Fruit fly (Drosophila melanogaster) whole organism, embryonic: ENCODE measurements around the gene unc-119.
A peak's percentile ranks its signal among the peaks of the same experiment; 100 is the strongest.

ENCODE experiments used
- Bteb2 ChIP-seq: fragments of 200-800 bp; sonication (Bioruptor generic); optimal IDR thresholded peaks from 2 replicates; lab custom pipeline; 2016; ENCODE audit warnings: missing biosample characterization, missing genetic modification characterization
- CG10543 ChIP-seq: fragments of 200-800 bp; sonication (Bioruptor generic); optimal IDR thresholded peaks from 3 replicates; lab custom pipeline; 2017; ENCODE audit warnings: missing biosample characterization, mild to moderate bottlenecking, missing genetic modification characterization, moderate library complexity
- CG10979 ChIP-seq: fragments of 200-800 bp; sonication (Bioruptor generic); optimal IDR thresholded peaks from 2 replicates; lab custom pipeline; 2018; ENCODE audit warnings: missing biosample characterization, mild to moderate bottlenecking, missing genetic modification characterization, moderate library complexity
- CG12071 ChIP-seq: fragments of 200-800 bp; sonication (Bioruptor generic); optimal IDR thresholded peaks from 3 replicates; lab custom pipeline; 2018; ENCODE audit warnings: missing biosample characterization, mild to moderate bottlenecking, missing genetic modification characterization
- CG12744 ChIP-seq: fragments of 200-800 bp; sonication (Bioruptor generic); optimal IDR thresholded peaks from 2 replicates; lab custom pipeline; 2016; ENCODE audit warnings: missing biosample characterization, missing genetic modification characterization
- CG14710 ChIP-seq: fragments of 200-800 bp; sonication (Bioruptor generic); optimal IDR thresholded peaks from 3 replicates; lab custom pipeline; 2019; ENCODE audit warnings: missing biosample characterization, mild to moderate bottlenecking, missing genetic modification characterization, moderate library complexity
- CG15479 ChIP-seq: fragments of 200-800 bp; sonication (Bioruptor generic); optimal IDR thresholded peaks from 3 replicates; lab custom pipeline; 2019; ENCODE audit warnings: missing biosample characterization, mild to moderate bottlenecking, missing genetic modification characterization, moderate library complexity
- CG1603 ChIP-seq: fragments of 200-800 bp; sonication (Bioruptor generic); optimal IDR thresholded peaks from 2 replicates; lab custom pipeline; 2019; ENCODE audit warnings: missing biosample characterization, mild to moderate bottlenecking, missing genetic modification characterization, moderate library complexity
- CG1647 ChIP-seq: fragments of 200-800 bp; sonication (Bioruptor generic); optimal IDR thresholded peaks from 3 replicates; lab custom pipeline; 2016; ENCODE audit warnings: missing biosample characterization, missing genetic modification characterization
- CG16813 ChIP-seq: fragments of 200-800 bp; sonication (Bioruptor generic); IDR thresholded peaks from 3 replicates; pipeline ENCODE4 v1.3.6; 2022; ENCODE audit warnings: missing biosample characterization, missing genetic modification characterization; ENCODE audit not compliant: partially characterized antibody
- CG17385 ChIP-seq: fragments of 200-800 bp; sonication (Bioruptor generic); optimal IDR thresholded peaks from 3 replicates; lab custom pipeline; 2018; ENCODE audit warnings: missing biosample characterization, mild to moderate bottlenecking, missing genetic modification characterization
- CG17802 ChIP-seq: fragments of 200-800 bp; sonication (Bioruptor generic); optimal IDR thresholded peaks from 2 replicates; lab custom pipeline; 2018; ENCODE audit warnings: missing biosample characterization, mild to moderate bottlenecking, missing genetic modification characterization, moderate library complexity
- CG2120 ChIP-seq: fragments of 200-800 bp; sonication (Bioruptor generic); optimal IDR thresholded peaks from 3 replicates; lab custom pipeline; 2016; ENCODE audit warnings: missing biosample characterization, missing genetic modification characterization
- CG2875 ChIP-seq: fragments of 200-800 bp; sonication (Bioruptor generic); optimal IDR thresholded peaks from 2 replicates; lab custom pipeline; 2017; ENCODE audit warnings: missing biosample characterization, mild to moderate bottlenecking, missing genetic modification characterization, missing genetic modification reagents
- CG32772 ChIP-seq: fragments of 200-800 bp; sonication (Bioruptor generic); IDR thresholded peaks from 2 replicates; pipeline ENCODE4 v1.3.6; 2022; ENCODE audit warnings: missing biosample characterization, missing genetic modification characterization
- CG3407 ChIP-seq: fragments of 200-800 bp; sonication (Bioruptor generic); optimal IDR thresholded peaks from 2 replicates; lab custom pipeline; 2018; ENCODE audit warnings: missing biosample characterization, mild to moderate bottlenecking, missing genetic modification characterization
- CG3838 ChIP-seq: fragments of 200-800 bp; sonication (Bioruptor generic); optimal IDR thresholded peaks from 3 replicates; lab custom pipeline; 2016; ENCODE audit warnings: missing biosample characterization, missing genetic modification characterization
- CG42726 ChIP-seq: fragments of 200-800 bp; sonication (Bioruptor generic); IDR thresholded peaks from 2 replicates; pipeline ENCODE4 v1.3.6; 2022; ENCODE audit warnings: missing biosample characterization, missing genetic modification characterization; ENCODE audit not compliant: partially characterized antibody
- CG43689 ChIP-seq: fragments of 200-800 bp; sonication (Bioruptor generic); IDR thresholded peaks from 2 replicates; pipeline ENCODE4 v1.3.6; 2022; ENCODE audit warnings: missing biosample characterization, missing genetic modification characterization
- CG8281 ChIP-seq: fragments of 200-800 bp; sonication (Bioruptor generic); optimal IDR thresholded peaks from 2 replicates; lab custom pipeline; 2018; ENCODE audit warnings: missing biosample characterization, mild to moderate bottlenecking, missing genetic modification characterization, moderate library complexity
- CG8388 ChIP-seq: fragments of 200-800 bp; sonication (Bioruptor generic); optimal IDR thresholded peaks from 2 replicates; lab custom pipeline; 2019; ENCODE audit warnings: missing biosample characterization, mild to moderate bottlenecking, missing genetic modification characterization, moderate library complexity
- CG9609 ChIP-seq: fragments of 200-800 bp; sonication (Bioruptor generic); optimal IDR thresholded peaks from 3 replicates; lab custom pipeline; 2016; ENCODE audit warnings: missing biosample characterization, missing genetic modification characterization
- E2f2 ChIP-seq: fragments of 200-800 bp; sonication (Bioruptor generic); IDR thresholded peaks from 2 replicates; pipeline ENCODE4 v1.3.6; 2022; ENCODE audit warnings: missing biosample characterization, missing genetic modification characterization
- Elba2 ChIP-seq: fragments of 200-800 bp; sonication (Bioruptor generic); optimal IDR thresholded peaks from 3 replicates; lab custom pipeline; 2016; ENCODE audit warnings: missing biosample characterization, missing genetic modification characterization
- Ets97D ChIP-seq: fragments of 200-800 bp; sonication (Bioruptor generic); optimal IDR thresholded peaks from 3 replicates; lab custom pipeline; 2016; ENCODE audit warnings: missing biosample characterization, missing genetic modification characterization
- H15 ChIP-seq: fragments of 200-800 bp; sonication (Bioruptor generic); IDR thresholded peaks from 3 replicates; pipeline ENCODE4 v1.3.6; 2022; ENCODE audit warnings: missing biosample characterization, missing genetic modification characterization
- HLH3B ChIP-seq: fragments of 200-800 bp; sonication (Bioruptor generic); IDR thresholded peaks from 2 replicates; pipeline ENCODE4 v1.3.6; 2022; ENCODE audit warnings: missing biosample characterization, missing genetic modification characterization
- Nf-YC ChIP-seq: fragments of 200-800 bp; optimal IDR thresholded peaks from 3 replicates; lab custom pipeline; 2019; ENCODE audit warnings: missing biosample characterization, mild to moderate bottlenecking, missing genetic modification characterization, moderate library complexity
- Oaz ChIP-seq: fragments of 200-800 bp; sonication (Bioruptor generic); IDR thresholded peaks from 2 replicates; pipeline ENCODE4 v1.3.6; 2022; ENCODE audit warnings: missing biosample characterization, missing genetic modification characterization
- Xbp1 ChIP-seq: fragments of 200-800 bp; sonication (Bioruptor generic); optimal IDR thresholded peaks from 3 replicates; lab custom pipeline; 2016; ENCODE audit warnings: missing biosample characterization, mild to moderate bottlenecking, missing genetic modification characterization
- Xrp1 ChIP-seq: fragments of 200-800 bp; sonication (Bioruptor generic); IDR thresholded peaks from 2 replicates; pipeline ENCODE4 v1.3.6; 2022; ENCODE audit warnings: missing biosample characterization, missing genetic modification characterization
- abd-A ChIP-seq: fragments of 200-800 bp; sonication (Bioruptor generic); optimal IDR thresholded peaks from 3 replicates; lab custom pipeline; 2019; ENCODE audit warnings: missing biosample characterization, mild to moderate bottlenecking, missing genetic modification characterization, moderate library complexity
- ac ChIP-seq: fragments of 200-800 bp; sonication (Bioruptor generic); optimal IDR thresholded peaks from 3 replicates; lab custom pipeline; 2017; ENCODE audit warnings: missing biosample characterization, mild to moderate bottlenecking, missing genetic modification characterization
- ash1 ChIP-seq: fragments of 200-800 bp; sonication (Bioruptor generic); optimal IDR thresholded peaks from 2 replicates; lab custom pipeline; 2018; ENCODE audit warnings: missing biosample characterization, mild to moderate bottlenecking, missing genetic modification characterization
- bbx ChIP-seq: fragments of 200-800 bp; sonication (Bioruptor generic); IDR thresholded peaks from 2 replicates; pipeline ENCODE4 v1.3.6; 2022; ENCODE audit warnings: missing biosample characterization, missing genetic modification characterization; ENCODE audit not compliant: partially characterized antibody
- bigmax ChIP-seq: fragments of 200-800 bp; sonication (Bioruptor generic); optimal IDR thresholded peaks from 2 replicates; lab custom pipeline; 2018; ENCODE audit warnings: missing biosample characterization, mild to moderate bottlenecking, missing genetic modification characterization
- ci ChIP-seq: fragments of 200-800 bp; sonication (Bioruptor generic); IDR thresholded peaks from 3 replicates; pipeline ENCODE4 v1.3.6; 2022; ENCODE audit warnings: missing biosample characterization, missing genetic modification characterization
- fd96Cb ChIP-seq: fragments of 200-800 bp; sonication (Bioruptor generic); optimal IDR thresholded peaks from 2 replicates; lab custom pipeline; 2018; ENCODE audit warnings: missing biosample characterization, mild to moderate bottlenecking, missing genetic modification characterization, moderate library complexity
- gcm2 ChIP-seq: fragments of 200-800 bp; sonication (Bioruptor generic); optimal IDR thresholded peaks from 2 replicates; lab custom pipeline; 2016; ENCODE audit warnings: missing biosample characterization, missing genetic modification characterization
- jumu ChIP-seq: fragments of 200-800 bp; sonication (Bioruptor generic); optimal IDR thresholded peaks from 3 replicates; lab custom pipeline; 2016; ENCODE audit warnings: missing biosample characterization, missing genetic modification characterization
- klu ChIP-seq: fragments of 200-800 bp; sonication (Bioruptor generic); IDR thresholded peaks from 2 replicates; pipeline ENCODE4 v1.3.6; 2022; ENCODE audit warnings: missing biosample characterization, missing genetic modification characterization
- odd ChIP-seq: fragments of 200-800 bp; sonication (Bioruptor generic); optimal IDR thresholded peaks from 2 replicates; lab custom pipeline; 2017; ENCODE audit warnings: missing biosample characterization, mild to moderate bottlenecking, missing genetic modification characterization
- pan ChIP-seq, 4 experiments: fragments of >200 bp in 3 of 4; fragments of 200-800 bp in 1 of 4; sonication (Bioruptor generic) in 1 of 4; optimal IDR thresholded peaks in 3 of 4; IDR thresholded peaks in 1 of 4; 2 replicates each; pipeline versions ENCODE4 v1.3.6 to Lab custom; 2017 to 2022; ENCODE audit warnings: missing biosample characterization in 2 of 4, missing genetic modification characterization in 2 of 4, mixed read lengths in 1 of 4
- pros ChIP-seq: fragments of 200-800 bp; sonication (Bioruptor generic); optimal IDR thresholded peaks from 3 replicates; lab custom pipeline; 2019; ENCODE audit warnings: missing biosample characterization, mild to moderate bottlenecking, missing genetic modification characterization, moderate library complexity
- repo ChIP-seq: fragments of 200-800 bp; sonication (Bioruptor generic); optimal IDR thresholded peaks from 2 replicates; lab custom pipeline; 2016; ENCODE audit warnings: missing biosample characterization, missing genetic modification characterization
- scrt ChIP-seq: fragments of 200-800 bp; sonication (Bioruptor generic); optimal IDR thresholded peaks from 2 replicates; lab custom pipeline; 2018; ENCODE audit warnings: missing biosample characterization, mild to moderate bottlenecking, missing genetic modification characterization, moderate library complexity
- tio ChIP-seq: fragments of 200-800 bp; sonication (Bioruptor generic); optimal IDR thresholded peaks from 2 replicates; lab custom pipeline; 2017; ENCODE audit warnings: missing biosample characterization, missing genetic modification characterization, inconsistent platforms
- trh ChIP-seq: fragments of 200-800 bp; sonication (Bioruptor generic); optimal IDR thresholded peaks from 2 replicates; lab custom pipeline; 2016; ENCODE audit warnings: missing biosample characterization, missing genetic modification characterization
- vfl ChIP-seq: fragments of 200-800 bp; sonication (Bioruptor generic); optimal IDR thresholded peaks from 2 replicates; lab custom pipeline; 2016; ENCODE audit warnings: missing biosample characterization, missing genetic modification characterization
- z ChIP-seq: fragments of 200-800 bp; sonication (Bioruptor generic); IDR thresholded peaks from 3 replicates; pipeline ENCODE4 v1.3.6; 2022; ENCODE audit warnings: missing biosample characterization, missing genetic modification characterization

The unc-119 gene

dm6 chrX:7333298-7333743, 42.2 kb upstream of the unc-119 start:
- no peak for TF ChIP-seq vfl (GFP tag; lab: Kevin White, UChicago)
- no peak for TF ChIP-seq klu
- peak; percentile 38 for TF ChIP-seq odd
- TF ChIP-seq CG3407: peak; percentile 64
- TF ChIP-seq CG12744 (GFP tag; lab: Kevin White, UChicago): no peak
- no peak for TF ChIP-seq CG43689 (GFP tag; lab: Robert Waterston, UW)
- TF ChIP-seq HLH3B: peak; percentile 59; the same call in 1 of the 2 replicates
- no peak for TF ChIP-seq repo (GFP tag; lab: Kevin White, UChicago)
- no peak for TF ChIP-seq CG9609
- 0 out of 3 replicates have a peak, but pooled peaks have one; percentile 37 for TF ChIP-seq H15 (GFP tag; lab: Robert Waterston, UW)
- no peak for TF ChIP-seq CG32772 (GFP tag; lab: Robert Waterston, UW)
- peak; percentile 37 for TF ChIP-seq trh (GFP tag; lab: Kevin White, UChicago)
- TF ChIP-seq tio (GFP tag; lab: Kevin White, UChicago): no peak
- no peak for TF ChIP-seq Oaz (GFP tag; lab: Robert Waterston, UW)
- TF ChIP-seq CG8281: no peak
- TF ChIP-seq ac (GFP tag; lab: Kevin White, UChicago): peak; percentile 67
- peak; percentile 4 for TF ChIP-seq CG15479 (GFP tag; lab: Kevin White, UChicago)
- TF ChIP-seq fd96Cb (tag; lab: Kevin White, UChicago): no peak
- TF ChIP-seq Xrp1: peak; percentile 79
- TF ChIP-seq Nf-YC (tag; lab: Kevin White, UChicago): no peak
- no peak for TF ChIP-seq Ets97D
- peak; percentile 57 for TF ChIP-seq CG2875 (GFP tag; lab: Kevin White, UChicago)
- no peak; the same call in 1 of the 2 replicates for TF ChIP-seq E2f2
- no peak for TF ChIP-seq pros (GFP tag; lab: Kevin White, UChicago)
- TF ChIP-seq CG1603: peak; percentile 63
- TF ChIP-seq CG12071 (GFP tag; lab: Kevin White, UChicago): peak; percentile 71
- TF ChIP-seq CG17802 (tag; lab: Kevin White, UChicago): no peak
- no peak for TF ChIP-seq jumu (GFP tag; lab: Kevin White, UChicago)
- peak; percentile 58; the same call in 1 of the 3 replicates for TF ChIP-seq z (GFP tag; lab: Robert Waterston, UW)
- peak; percentile 50; the same call in 1 of the 3 replicates for TF ChIP-seq ci
- no peak for TF ChIP-seq ash1 (GFP tag; lab: Kevin White, UChicago)
- TF ChIP-seq CG42726 (GFP tag; lab: Robert Waterston, UW): no peak
- TF ChIP-seq bbx (GFP tag; lab: Robert Waterston, UW): no peak
- TF ChIP-seq Bteb2 (GFP tag; lab: Kevin White, UChicago): no peak
- TF ChIP-seq CG1647 (GFP tag; lab: Kevin White, UChicago): no peak
- TF ChIP-seq CG10543 (GFP tag; lab: Kevin White, UChicago): peak; percentile 46
- TF ChIP-seq CG14710: peak; percentile 35
- peak; percentile 56 for TF ChIP-seq CG3838
- no peak for TF ChIP-seq scrt (GFP tag; lab: Kevin White, UChicago)
- TF ChIP-seq CG2120 (GFP tag; lab: Kevin White, UChicago): no peak
- no peak for TF ChIP-seq pan (optimal IDR thresholded peaks at IDR 0.05; lab: Kevin White, UChicago)
- TF ChIP-seq pan (GFP tag; optimal IDR thresholded peaks at IDR 0.05 in 1 of 2, IDR thresholded peaks at IDR 0.05 in 1 of 2): peak in 1 of 2 experiments; percentile 54
- TF ChIP-seq CG17385 (GFP tag; lab: Kevin White, UChicago): peak; percentile 16
- no peak for TF ChIP-seq CG8388
- no peak for TF ChIP-seq Elba2 (GFP tag; lab: Kevin White, UChicago)
- TF ChIP-seq CG10979: no peak
- no peak for TF ChIP-seq CG16813 (GFP tag; lab: Robert Waterston, UW)
- TF ChIP-seq abd-A: no peak
- TF ChIP-seq Xbp1 (GFP tag; lab: Kevin White, UChicago): no peak
- no peak for TF ChIP-seq bigmax
- TF ChIP-seq gcm2 (GFP tag; lab: Kevin White, UChicago): no peak
